Fruit fly (Drosophila melanogaster) whole organism, embryonic: Measurements from ENCODE around the gene CG14915.

ENCODE experiments used
- CG11560 ChIP-seq: fragments of 200-800 bp; sonication (Bioruptor generic); IDR thresholded peaks from 3 replicates; pipeline ENCODE4 v1.3.6; 2022; ENCODE audit warnings: missing biosample characterization, missing genetic modification characterization
- CG11696 ChIP-seq: fragments of 200-800 bp; sonication (Bioruptor generic); IDR thresholded peaks from 2 replicates; pipeline ENCODE4 v1.3.6; 2022; ENCODE audit warnings: missing biosample characterization, missing genetic modification characterization
- CG12104 ChIP-seq: fragments of 200-800 bp; sonication (Bioruptor generic); optimal IDR thresholded peaks from 3 replicates; lab custom pipeline; 2016; ENCODE audit warnings: missing biosample characterization, missing genetic modification characterization
- CG1602 ChIP-seq: fragments of 200-800 bp; sonication (Bioruptor generic); optimal IDR thresholded peaks from 3 replicates; lab custom pipeline; 2016; ENCODE audit warnings: missing biosample characterization, missing genetic modification characterization
- CG2889 ChIP-seq: fragments of 200-800 bp; sonication (Bioruptor generic); IDR thresholded peaks from 3 replicates; pipeline ENCODE4 v1.3.6; 2022; ENCODE audit warnings: missing biosample characterization, missing genetic modification characterization
- CG3065 ChIP-seq: fragments of 200-800 bp; sonication (Bioruptor generic); optimal IDR thresholded peaks from 2 replicates; lab custom pipeline; 2016; ENCODE audit warnings: missing biosample characterization, missing genetic modification characterization
- CG31365 ChIP-seq: fragments of 200-800 bp; sonication (Bioruptor generic); optimal IDR thresholded peaks from 2 replicates; lab custom pipeline; 2018; ENCODE audit warnings: missing biosample characterization, mild to moderate bottlenecking, missing genetic modification characterization
- CG4328 ChIP-seq: fragments of 200-800 bp; sonication (Bioruptor generic); optimal IDR thresholded peaks from 3 replicates; lab custom pipeline; 2017; ENCODE audit warnings: missing biosample characterization, missing genetic modification reagents, missing genetic modification characterization
- CG4707 ChIP-seq: fragments of 200-800 bp; sonication (Bioruptor generic); optimal IDR thresholded peaks from 2 replicates; lab custom pipeline; 2018; ENCODE audit warnings: missing biosample characterization, mild to moderate bottlenecking, missing genetic modification characterization, moderate library complexity
- CG6175 ChIP-seq: fragments of 200-800 bp; sonication (Bioruptor generic); IDR thresholded peaks from 3 replicates; pipeline ENCODE4 v1.3.6; 2022; ENCODE audit warnings: missing biosample characterization, missing genetic modification characterization
- CG6813 ChIP-seq: fragments of 200-800 bp; sonication (Bioruptor generic); optimal IDR thresholded peaks from 2 replicates; lab custom pipeline; 2017; ENCODE audit warnings: missing biosample characterization, missing genetic modification characterization, mild to moderate bottlenecking, moderate library complexity, missing genetic modification reagents
- CG7271 ChIP-seq: fragments of 200-800 bp; sonication (Bioruptor generic); optimal IDR thresholded peaks from 2 replicates; lab custom pipeline; 2018; ENCODE audit warnings: missing biosample characterization, mild to moderate bottlenecking, missing genetic modification characterization, moderate library complexity
- CG7963 ChIP-seq: fragments of 200-800 bp; sonication (Bioruptor generic); IDR thresholded peaks from 3 replicates; pipeline ENCODE4 v1.3.6; 2022; ENCODE audit warnings: missing biosample characterization, missing genetic modification characterization; ENCODE audit not compliant: partially characterized antibody
- Dll ChIP-seq: fragments of 200-800 bp; sonication (Bioruptor generic); IDR thresholded peaks from 4 replicates; pipeline ENCODE4 v1.3.6; 2022; ENCODE audit warnings: missing biosample characterization, missing genetic modification characterization; ENCODE audit not compliant: partially characterized antibody
- Gsc ChIP-seq: fragments of 200-800 bp; sonication (Bioruptor generic); IDR thresholded peaks from 2 replicates; pipeline ENCODE4 v1.3.6; 2022; ENCODE audit warnings: missing biosample characterization, missing genetic modification characterization
- H15 ChIP-seq: fragments of 200-800 bp; sonication (Bioruptor generic); IDR thresholded peaks from 3 replicates; pipeline ENCODE4 v1.3.6; 2022; ENCODE audit warnings: missing biosample characterization, missing genetic modification characterization
- Hr3 ChIP-seq: fragments of 200-800 bp; sonication (Bioruptor generic); optimal IDR thresholded peaks from 3 replicates; lab custom pipeline; 2016; ENCODE audit warnings: missing biosample characterization, missing genetic modification characterization
- Hr39 ChIP-seq: fragments of >200 bp; optimal IDR thresholded peaks from 2 replicates; lab custom pipeline; 2017
- NC2α ChIP-seq: fragments of 200-800 bp; sonication (Bioruptor generic); optimal IDR thresholded peaks from 2 replicates; lab custom pipeline; 2016; ENCODE audit warnings: missing biosample characterization, missing genetic modification characterization
- Sox100B ChIP-seq: fragments of 200-800 bp; sonication (Bioruptor generic); optimal IDR thresholded peaks from 3 replicates; lab custom pipeline; 2018; ENCODE audit warnings: missing biosample characterization, mild to moderate bottlenecking, missing genetic modification characterization
- bsh ChIP-seq, 2 experiments: fragments of 200-800 bp; sonication (Bioruptor generic); optimal IDR thresholded peaks; 2 replicates each; lab custom pipeline; 2017 to 2018; ENCODE audit warnings: mild to moderate bottlenecking in 2 of 2, missing biosample characterization in 2 of 2, missing genetic modification characterization in 2 of 2, moderate library complexity in 1 of 2
- cad ChIP-seq: fragments of >200 bp; optimal IDR thresholded peaks from 2 replicates; lab custom pipeline; 2017; ENCODE audit warnings: missing biosample characterization, missing genetic modification characterization
- crol ChIP-seq: fragments of 200-800 bp; sonication (Bioruptor generic); IDR thresholded peaks from 2 replicates; pipeline ENCODE4 v1.3.6; 2022; ENCODE audit warnings: missing biosample characterization, missing genetic modification characterization
- dysf ChIP-seq: fragments of 200-800 bp; sonication (Bioruptor generic); IDR thresholded peaks from 3 replicates; pipeline ENCODE4 v1.3.6; 2022; ENCODE audit warnings: missing biosample characterization, missing genetic modification characterization
- gro ChIP-seq: fragments of 200-800 bp; sonication (Bioruptor generic); optimal IDR thresholded peaks from 2 replicates; lab custom pipeline; 2016; ENCODE audit warnings: missing biosample characterization, missing genetic modification characterization
- jigr1 ChIP-seq: fragments of 200-800 bp; sonication (Bioruptor generic); IDR thresholded peaks from 3 replicates; pipeline ENCODE4 v1.3.6; 2022; ENCODE audit warnings: missing biosample characterization, missing genetic modification characterization
- kah ChIP-seq: fragments of 200-800 bp; sonication (Bioruptor generic); optimal IDR thresholded peaks from 2 replicates; lab custom pipeline; 2018; ENCODE audit warnings: missing biosample characterization, mild to moderate bottlenecking, missing genetic modification characterization
- lmd ChIP-seq: fragments of 200-800 bp; sonication (Bioruptor generic); IDR thresholded peaks from 2 replicates; pipeline ENCODE4 v1.3.6; 2022; ENCODE audit warnings: missing biosample characterization, missing genetic modification characterization
- onecut ChIP-seq: fragments of 200-800 bp; sonication (Bioruptor generic); IDR thresholded peaks from 2 replicates; pipeline ENCODE4 v1.3.6; 2022; ENCODE audit warnings: missing biosample characterization, missing genetic modification characterization
- ranshi ChIP-seq: fragments of 200-800 bp; sonication (Bioruptor generic); IDR thresholded peaks from 2 replicates; pipeline ENCODE4 v1.3.6; 2022; ENCODE audit warnings: missing biosample characterization, missing genetic modification characterization
- scrt ChIP-seq: fragments of 200-800 bp; sonication (Bioruptor generic); optimal IDR thresholded peaks from 2 replicates; lab custom pipeline; 2018; ENCODE audit warnings: missing biosample characterization, mild to moderate bottlenecking, missing genetic modification characterization, moderate library complexity
- seq ChIP-seq: fragments of 200-800 bp; sonication (Bioruptor generic); IDR thresholded peaks from 2 replicates; pipeline ENCODE4 v1.3.6; 2022; ENCODE audit warnings: missing biosample characterization, missing genetic modification characterization
- so ChIP-seq: fragments of 200-800 bp; sonication (Bioruptor generic); IDR thresholded peaks from 3 replicates; pipeline ENCODE4 v1.3.6; 2022; ENCODE audit warnings: missing biosample characterization, missing genetic modification characterization
- zen ChIP-seq: fragments of 200-800 bp; sonication (Bioruptor generic); optimal IDR thresholded peaks from 3 replicates; lab custom pipeline; 2018; ENCODE audit warnings: missing biosample characterization, mild to moderate bottlenecking, missing genetic modification characterization, moderate library complexity

Gene CG14915

dm6 chr2L:11072880-11073279 lies 2.1 kb downstream of the CG14915 start:
- TF ChIP-seq CG6813: no peak
- TF ChIP-seq Gsc: no peak
- TF ChIP-seq crol (GFP tag; lab: Robert Waterston, UW): no peak
- no peak for TF ChIP-seq Sox100B
- no peak for TF ChIP-seq CG3065 (GFP tag; lab: Kevin White, UChicago)
- no peak for TF ChIP-seq seq
- TF ChIP-seq onecut (GFP tag; lab: Robert Waterston, UW): no peak
- TF ChIP-seq bsh (GFP tag; optimal IDR thresholded peaks at IDR 0.05; lab: Kevin White, UChicago): peak in 1 of 2 experiments; percentile 2
- TF ChIP-seq gro (GFP tag; lab: Kevin White, UChicago): no peak

DNA sequence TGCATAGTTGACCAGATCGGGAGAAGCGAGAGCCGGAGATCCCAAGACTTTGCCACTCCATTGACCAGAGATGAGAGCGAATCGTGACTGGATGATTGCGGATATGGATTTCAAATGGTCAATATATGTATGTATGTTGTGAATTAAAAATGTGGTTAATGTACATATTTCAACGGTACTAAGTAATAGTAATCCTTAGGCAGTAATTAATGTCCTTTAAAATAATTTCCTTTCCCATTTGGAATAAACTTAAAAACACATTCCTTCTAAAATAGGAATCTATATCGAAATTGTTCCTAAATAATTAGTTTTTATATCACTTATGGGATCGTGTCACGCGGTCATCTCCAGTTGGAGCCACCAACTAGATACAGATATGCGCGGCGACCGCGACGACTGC lies 3.1 kb downstream of the CG14915 start:
- TF ChIP-seq so: no peak
- TF ChIP-seq Dll (GFP tag; lab: Robert Waterston, UW): 0 out of 4 replicates have a peak, but pooled peaks have one; percentile 26
- peak in 1 of 2 experiments; percentile 56 for TF ChIP-seq bsh (GFP tag; optimal IDR thresholded peaks at IDR 0.05; lab: Kevin White, UChicago)
- TF ChIP-seq NC2α: no peak

dm6 chr2L:11075114-11075513 lies 4.3 kb downstream of the CG14915 start, which contains the start of gene CG43725:
TSS of gene CG43725 (plus strand) at chr2L:11075513.
- TF ChIP-seq ranshi (GFP tag; lab: Robert Waterston, UW) (no peak), CG12104 (GFP tag; lab: Kevin White, UChicago) (no peak), CG7271 (peak; percentile 7), CG11696 (GFP tag; lab: Robert Waterston, UW) (no peak), zen (tag; lab: Kevin White, UChicago) (peak; percentile 86), cad (peak; percentile 94)

dm6 chr2L:11081337-11081736 lies 10.5 kb downstream of the CG14915 start, which contains the start of gene AstC:
TSS of gene AstC (minus strand) at chr2L:11081399.
- TF ChIP-seq CG6175 (0 out of 3 replicates have a peak, but pooled peaks have one; percentile 14), lmd (GFP tag; lab: Robert Waterston, UW) (0 out of 2 replicates have a peak, but pooled peaks have one; percentile 6), CG2889 (GFP tag; lab: Robert Waterston, UW) (0 out of 3 replicates have a peak, but pooled peaks have one; percentile 31), jigr1 (GFP tag; lab: Robert Waterston, UW) (0 out of 3 replicates have a peak, but pooled peaks have one; percentile 6), CG31365 (no peak), Hr39 (lab: Kevin White, UChicago) (peak; percentile 51), H15 (0 out of 3 replicates have a peak, but pooled peaks have one; percentile 24), Hr3 (GFP tag; lab: Kevin White, UChicago) (no peak), CG11560 (0 out of 3 replicates have a peak, but pooled peaks have one; percentile 16)

DNA sequence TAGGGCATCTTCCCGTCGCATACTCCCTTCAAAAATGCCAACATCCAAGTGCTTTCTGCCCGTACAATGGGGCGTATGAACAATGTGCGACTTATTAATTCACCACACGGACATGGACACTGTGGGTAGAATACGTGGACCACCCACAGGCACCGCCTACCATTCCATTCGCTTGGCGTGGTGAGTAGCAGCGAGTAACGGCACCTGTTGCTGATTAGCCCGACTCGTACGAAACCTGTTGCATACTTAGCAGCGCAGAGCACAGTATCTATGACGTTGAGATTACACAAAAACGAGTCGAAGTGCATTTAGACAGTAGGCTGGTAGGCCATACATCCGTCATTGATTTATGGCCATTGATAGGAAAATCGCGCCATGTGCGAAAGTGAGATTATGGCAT lies 11.2 kb downstream of the CG14915 start:
- peak; percentile 91 for TF ChIP-seq scrt
- TF ChIP-seq kah (GFP tag; lab: Kevin White, UChicago): peak; percentile 19
- TF ChIP-seq dysf: 0 out of 3 replicates have a peak, but pooled peaks have one; percentile 29
- no peak for TF ChIP-seq CG4707 (GFP tag; lab: Kevin White, UChicago)
- TF ChIP-seq zen (tag; lab: Kevin White, UChicago): peak; percentile 42

- TF ChIP-seq CG1602 (no peak), CG7963 (GFP tag; lab: Robert Waterston, UW) (0 out of 3 replicates have a peak, but pooled peaks have one; percentile 19), CG4328 (GFP tag; lab: Kevin White, UChicago) (no peak)
Measured at dm6 chr2L:11085129-11085528, 14.3 kb downstream of the CG14915 start, which contains the start of gene AstCC. TSS of gene AstCC (minus strand) at chr2L:11085229.
